Worm (Caenorhabditis elegans): Measurements from ENCODE around the gene C43F9.4.

The C43F9.4 gene

DNA sequence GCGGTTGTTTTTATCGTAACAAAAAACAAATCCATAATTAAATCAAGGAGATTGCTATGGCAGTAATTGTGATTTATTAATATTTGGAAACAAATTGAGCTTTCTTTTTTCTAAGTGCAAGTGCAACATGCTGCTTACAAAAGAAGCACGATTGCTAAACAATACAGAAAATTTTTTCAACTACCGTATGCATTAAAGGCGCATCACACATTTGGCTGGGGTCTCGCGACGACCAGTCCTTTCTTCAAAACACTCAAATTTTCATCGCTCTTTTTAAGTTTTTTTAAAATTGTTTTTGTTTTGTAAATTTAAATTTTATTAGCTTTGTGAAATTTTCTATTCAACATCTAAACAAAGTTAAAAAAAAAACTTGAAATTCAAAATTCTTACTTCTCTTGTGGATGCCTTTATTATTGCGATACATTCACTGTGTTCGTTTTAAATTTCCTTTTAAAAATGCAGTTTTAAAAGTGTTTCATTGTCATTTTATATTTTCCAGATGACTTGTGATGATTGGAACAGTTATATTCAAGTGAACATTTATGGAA lies 42.3 kb downstream of the C43F9.4 start, which contains the start of gene zim-1:
Gene zim-1 (plus strand): TSS at position 498 of the 548 bp plus-strand sequence.
- TF ChIP-seq aha-1 (tag; optimal IDR thresholded peaks at IDR 0.05), result no peak

ce11 chrIV:10545038-10545437 lies 43.9 kb downstream of the C43F9.4 start, which contains the start of gene T07G12.5:
Gene T07G12.5 (minus strand): TSS chrIV:10545138.
- TF ChIP-seq elt-3 (tag; optimal IDR thresholded peaks at IDR 0.05) (no peak), rnt-1 (tag; optimal IDR thresholded peaks at IDR 0.05) (no peak), elt-2 (tag; optimal IDR thresholded peaks at IDR 0.05) (peak; percentile 47), fos-1 (tag; optimal IDR thresholded peaks at IDR 0.05) (no peak), nhr-20 (tag; optimal IDR thresholded peaks at IDR 0.05) (no peak)

DNA sequence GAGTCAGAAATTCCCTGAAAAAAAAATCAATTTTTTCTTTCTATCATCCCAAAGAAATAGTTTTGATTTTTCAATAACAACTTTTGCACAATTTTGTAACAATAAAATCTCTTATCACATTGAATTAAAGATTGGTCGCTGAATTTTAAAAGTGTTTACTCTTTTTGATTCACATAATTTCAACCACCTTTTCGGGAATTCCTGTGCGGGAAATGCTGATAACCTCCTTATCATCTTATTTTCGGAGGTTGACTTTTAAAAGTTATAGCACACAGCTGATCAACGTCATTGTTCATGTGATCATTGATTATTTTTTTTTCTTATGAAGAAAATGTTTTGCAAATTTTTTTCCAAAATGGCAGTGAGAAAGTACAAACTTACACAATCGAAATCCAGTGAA lies 45.6 kb downstream of the C43F9.4 start:
- TF ChIP-seq C16A3.4 (tag; optimal IDR thresholded peaks at IDR 0.05) (no peak), Y116A8C.19 (tag; optimal IDR thresholded peaks at IDR 0.05; ENCODE audit: borderline replicate concordance) (no peak), efl-1 (optimal IDR thresholded peaks at IDR 0.05) (no peak), efl-1 (GFP tag; optimal IDR thresholded peaks at IDR 0.05 in 1 of 2) (no peak), C04F5.9 (tag; optimal IDR thresholded peaks at IDR 0.05) (no peak), nhr-20 (tag; optimal IDR thresholded peaks at IDR 0.05) (no peak), zag-1 (tag; optimal IDR thresholded peaks at IDR 0.05) (no peak), lin-39 (tag; optimal IDR thresholded peaks at IDR 0.05) (no peak), pqm-1 (tag; optimal IDR thresholded peaks at IDR 0.05) (peak; percentile 70), tlp-1 (tag; optimal IDR thresholded peaks at IDR 0.05) (peak; percentile 12), dpl-1 (GFP tag; optimal IDR thresholded peaks at IDR 0.05) (no peak), zip-4 (GFP tag; optimal IDR thresholded peaks at IDR 0.05) (no peak), sox-4 (tag; optimal IDR thresholded peaks at IDR 0.05) (no peak), sptf-1 (tag; optimal IDR thresholded peaks at IDR 0.05) (no peak), nhr-71 (tag; optimal IDR thresholded peaks at IDR 0.05) (no peak), hpl-2 (GFP tag; optimal IDR thresholded peaks at IDR 0.05) (no peak), ztf-11 (tag; optimal IDR thresholded peaks at IDR 0.05) (no peak), nhr-76 (tag; optimal IDR thresholded peaks at IDR 0.05) (no peak), mab-9 (GFP tag; IDR thresholded peaks at IDR 0.05) (no peak), elt-2 (tag; optimal IDR thresholded peaks at IDR 0.05) (peak; percentile 95), pag-3 (tag; optimal IDR thresholded peaks at IDR 0.05; ENCODE audit: borderline replicate concordance, insufficient read depth) (no peak), pax-3 (tag; optimal IDR thresholded peaks at IDR 0.05) (no peak), snpc-4 (tag; optimal IDR thresholded peaks at IDR 0.05) (no peak), unc-86 (tag; optimal IDR thresholded peaks at IDR 0.05) (no peak), fos-1 (tag; optimal IDR thresholded peaks at IDR 0.05) (no peak), nhr-11 (tag; optimal IDR thresholded peaks at IDR 0.05) (no peak), nhr-90 (tag; optimal IDR thresholded peaks at IDR 0.05; ENCODE audit: poor library complexity) (peak; percentile 38), efl-3 (GFP tag; optimal IDR thresholded peaks at IDR 0.05) (no peak), vab-15 (tag; optimal IDR thresholded peaks at IDR 0.05) (no peak)

DNA sequence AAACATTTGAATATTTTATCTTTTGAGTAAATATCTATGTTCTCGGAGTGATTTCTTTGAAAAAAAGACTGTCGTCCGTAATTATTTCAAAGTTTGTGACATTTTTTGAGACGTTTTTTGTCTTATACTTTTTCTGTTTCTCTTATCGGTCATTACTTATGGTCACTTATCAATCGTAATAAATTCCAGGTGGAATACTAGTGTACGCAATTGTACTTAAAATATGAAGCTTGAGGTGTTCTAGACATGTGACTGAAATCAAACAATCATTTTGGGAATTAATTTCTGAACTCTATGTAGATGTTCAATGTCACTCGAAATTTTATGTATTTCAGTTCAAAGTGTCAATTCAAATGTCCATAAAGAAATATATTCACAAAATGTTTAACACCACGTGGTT lies 46.7 kb downstream of the C43F9.4 start:
- TF ChIP-seq elt-2 (tag; optimal IDR thresholded peaks at IDR 0.05) (peak; percentile 52), mdl-1 (tag; optimal IDR thresholded peaks at IDR 0.05) (no peak), nhr-84 (tag; optimal IDR thresholded peaks at IDR 0.05) (no peak)

ce11 chrIV:10538584-10538983 lies 50.4 kb downstream of the C43F9.4 start, which contains the start of gene T07G12.4:
Gene T07G12.4 (minus strand): TSS chrIV:10538684.
- no peak for TF ChIP-seq unc-98 (GFP tag; IDR thresholded peaks at IDR 0.05)
- no peak for TF ChIP-seq swsn-7 (tag; optimal IDR thresholded peaks at IDR 0.05)
- TF ChIP-seq C16A3.4 (tag; optimal IDR thresholded peaks at IDR 0.05), result no peak
- TF ChIP-seq ceh-63 (GFP tag; optimal IDR thresholded peaks at IDR 0.05), result no peak
- TF ChIP-seq lir-3 (tag; optimal IDR thresholded peaks at IDR 0.05; ENCODE audit: poor library complexity), result no peak
- TF ChIP-seq ztf-11 (tag; optimal IDR thresholded peaks at IDR 0.05), result no peak
- TF ChIP-seq efl-3 (GFP tag; optimal IDR thresholded peaks at IDR 0.05), result no peak
- TF ChIP-seq elt-3 (tag; optimal IDR thresholded peaks at IDR 0.05), result no peak
- no peak for TF ChIP-seq nhr-84 (tag; optimal IDR thresholded peaks at IDR 0.05)
- TF ChIP-seq blmp-1 (tag; optimal IDR thresholded peaks at IDR 0.05), result no peak
- TF ChIP-seq vab-15 (tag; optimal IDR thresholded peaks at IDR 0.05), result no peak
- no peak for TF ChIP-seq egl-13 (tag; optimal IDR thresholded peaks at IDR 0.05)
- TF ChIP-seq dpl-1 (GFP tag; optimal IDR thresholded peaks at IDR 0.05), result no peak
- TF ChIP-seq nhr-47 (tag; optimal IDR thresholded peaks at IDR 0.05), result no peak
- TF ChIP-seq pag-3 (tag; optimal IDR thresholded peaks at IDR 0.05; ENCODE audit: borderline replicate concordance, insufficient read depth), result no peak
- no peak for TF ChIP-seq lin-35 (GFP tag; optimal IDR thresholded peaks at IDR 0.05)
- no peak for TF ChIP-seq Y116A8C.19 (tag; optimal IDR thresholded peaks at IDR 0.05; ENCODE audit: borderline replicate concordance)
